Fruit fly (Drosophila melanogaster) whole organism, wandering third instar larva: ENCODE data around the gene CG5986.

Experiments
- Abd-B ChIP-seq: fragments of >200 bp; optimal IDR thresholded peaks from 2 replicates; lab custom pipeline; 2017; ENCODE audit warnings: missing biosample characterization, missing genetic modification characterization
- CG32264 ChIP-seq: fragments of 200-800 bp; sonication (Bioruptor generic); optimal IDR thresholded peaks from 2 replicates; lab custom pipeline; 2016; ENCODE audit warnings: missing biosample characterization, missing genetic modification characterization
- CG9705 ChIP-seq: fragments of 200-800 bp; sonication (Bioruptor generic); optimal IDR thresholded peaks from 2 replicates; lab custom pipeline; 2018; ENCODE audit warnings: missing biosample characterization, mild to moderate bottlenecking, missing genetic modification characterization
- CrebA ChIP-seq: fragments of 200-800 bp; sonication (Bioruptor generic); optimal IDR thresholded peaks from 2 replicates; lab custom pipeline; 2016; ENCODE audit warnings: missing biosample characterization, mild to moderate bottlenecking, missing genetic modification characterization, borderline replicate concordance
- Dfd ChIP-seq: fragments of >200 bp; optimal IDR thresholded peaks from 2 replicates; lab custom pipeline; 2017; ENCODE audit warnings: missing biosample characterization, missing genetic modification characterization
- Dif ChIP-seq: fragments of 200-275, 200-300 bp; sonication (Bioruptor generic); optimal IDR thresholded peaks from 2 replicates; lab custom pipeline; 2018; ENCODE audit warnings: missing biosample characterization, missing genetic modification characterization; ENCODE audit not compliant: partially characterized antibody
- GATAd ChIP-seq: sonication (Bioruptor generic); optimal IDR thresholded peaks from 2 replicates; lab custom pipeline; 2016; ENCODE audit warnings: missing biosample characterization, missing genetic modification characterization
- HLH106 ChIP-seq: fragments of 200-800 bp; optimal IDR thresholded peaks from 3 replicates; lab custom pipeline; 2019; ENCODE audit warnings: missing biosample characterization, mild to moderate bottlenecking, missing genetic modification characterization, moderate library complexity
- Hnf4 ChIP-seq: fragments of 200-800 bp; sonication (Bioruptor generic); optimal IDR thresholded peaks from 2 replicates; lab custom pipeline; 2016; ENCODE audit warnings: missing biosample characterization, mild to moderate bottlenecking, missing genetic modification characterization
- Hr78 ChIP-seq: fragments of >200 bp; optimal IDR thresholded peaks from 2 replicates; lab custom pipeline; 2017; ENCODE audit warnings: missing biosample characterization, missing genetic modification characterization
- Hr83 ChIP-seq: fragments of 200-300 bp; sonication (Bioruptor generic); optimal IDR thresholded peaks from 2 replicates; lab custom pipeline; 2016; ENCODE audit warnings: missing biosample characterization, mild to moderate bottlenecking, missing genetic modification characterization, moderate library complexity; ENCODE audit not compliant: poor library complexity, severe bottlenecking
- Jra ChIP-seq: sonication (Bioruptor generic); optimal IDR thresholded peaks from 2 replicates; lab custom pipeline; 2016; ENCODE audit warnings: missing biosample characterization, missing genetic modification characterization
- Mio ChIP-seq: sonication (Bioruptor generic); optimal IDR thresholded peaks from 2 replicates; lab custom pipeline; 2016; ENCODE audit warnings: missing biosample characterization, missing genetic modification characterization
- Myc ChIP-seq: fragments of >200 bp; optimal IDR thresholded peaks from 2 replicates; lab custom pipeline; 2017
- N ChIP-seq: fragments of >200 bp; optimal IDR thresholded peaks from 2 replicates; lab custom pipeline; 2018; ENCODE audit warnings: missing biosample characterization, missing external identifiers, missing genetic modification characterization
- OdsH ChIP-seq: fragments of 200-800 bp; sonication (Bioruptor generic); optimal IDR thresholded peaks from 2 replicates; lab custom pipeline; 2016; ENCODE audit warnings: missing biosample characterization, mild to moderate bottlenecking, missing genetic modification characterization
- Rel ChIP-seq, 2 experiments: fragments of 200-800 bp; sonication (Bioruptor generic) in 1 of 2; optimal IDR thresholded peaks; 2 replicates in 1 of 2; 3 replicates in 1 of 2; lab custom pipeline; 2016 to 2019; ENCODE audit warnings: mild to moderate bottlenecking in 2 of 2, missing biosample characterization in 2 of 2, missing genetic modification characterization in 2 of 2, moderate library complexity in 1 of 2
- Sp1 ChIP-seq: fragments of 200-800 bp; sonication (Bioruptor generic); optimal IDR thresholded peaks from 3 replicates; lab custom pipeline; 2019; ENCODE audit warnings: missing biosample characterization, mild to moderate bottlenecking, missing genetic modification characterization, moderate library complexity
- Vsx2 ChIP-seq: fragments of 200-300, 225-300 bp; sonication (Bioruptor generic); optimal IDR thresholded peaks from 2 replicates; lab custom pipeline; 2018; ENCODE audit warnings: missing biosample characterization, missing genetic modification characterization; ENCODE audit not compliant: partially characterized antibody
- br ChIP-seq: fragments of 200-800 bp; sonication (Bioruptor generic); optimal IDR thresholded peaks from 2 replicates; lab custom pipeline; 2016; ENCODE audit warnings: missing biosample characterization, missing genetic modification characterization
- brk ChIP-seq: fragments of 200-800 bp; sonication (Bioruptor generic); optimal IDR thresholded peaks from 2 replicates; lab custom pipeline; 2016; ENCODE audit warnings: missing biosample characterization, mild to moderate bottlenecking, missing genetic modification characterization
- dl ChIP-seq, 2 experiments: fragments of 175-275, 200-275 bp in 1 of 2; fragments of 200-275 bp in 1 of 2; sonication (Bioruptor generic); optimal IDR thresholded peaks; lab custom pipeline; 2018; ENCODE audit warnings: mild to moderate bottlenecking in 2 of 2, missing biosample characterization in 2 of 2, missing genetic modification characterization in 2 of 2, moderate library complexity in 2 of 2; ENCODE audit not compliant: partially characterized antibody in 2 of 2, insufficient read depth in 1 of 2
- dmrt93B ChIP-seq: fragments of 200-800 bp; sonication (Bioruptor generic); optimal IDR thresholded peaks from 2 replicates; lab custom pipeline; 2018; ENCODE audit warnings: missing biosample characterization, mild to moderate bottlenecking, missing genetic modification characterization
- dsf ChIP-seq: sonication (Bioruptor generic); optimal IDR thresholded peaks from 2 replicates; lab custom pipeline; 2016; ENCODE audit warnings: missing biosample characterization, missing genetic modification characterization, borderline replicate concordance
- ey ChIP-seq: fragments of 200-800 bp; sonication (Bioruptor generic); optimal IDR thresholded peaks from 2 replicates; lab custom pipeline; 2016; ENCODE audit warnings: missing biosample characterization, missing genetic modification characterization
- foxo ChIP-seq, 2 experiments: fragments of 200-800 bp; sonication (Bioruptor generic); optimal IDR thresholded peaks; 2 replicates in 1 of 2; 3 replicates in 1 of 2; lab custom pipeline; 2016 to 2017; ENCODE audit warnings: missing biosample characterization in 2 of 2, missing genetic modification characterization in 2 of 2
- fru ChIP-seq: fragments of 200-800 bp; sonication (Bioruptor generic); optimal IDR thresholded peaks from 3 replicates; lab custom pipeline; 2016; ENCODE audit warnings: missing biosample characterization, mild to moderate bottlenecking, missing genetic modification characterization
- h ChIP-seq: fragments of 200-800 bp; sonication (Bioruptor generic); optimal IDR thresholded peaks from 3 replicates; lab custom pipeline; 2016; ENCODE audit warnings: missing biosample characterization, mild to moderate bottlenecking, missing genetic modification characterization
- jim ChIP-seq: fragments of 175-275, 200-325 bp; sonication (Bioruptor generic); optimal IDR thresholded peaks from 2 replicates; lab custom pipeline; 2016; ENCODE audit warnings: missing biosample characterization, mild to moderate bottlenecking, missing genetic modification characterization
- lola ChIP-seq: fragments of >200 bp; optimal IDR thresholded peaks from 2 replicates; lab custom pipeline; 2017; ENCODE audit warnings: missing biosample characterization, missing genetic modification characterization
- pan ChIP-seq: fragments of >200 bp; optimal IDR thresholded peaks from 2 replicates; lab custom pipeline; 2017
- psq ChIP-seq: fragments of 200-800 bp; sonication (Bioruptor generic); optimal IDR thresholded peaks from 3 replicates; lab custom pipeline; 2017; ENCODE audit warnings: missing biosample characterization, mild to moderate bottlenecking, missing genetic modification characterization, moderate library complexity
- rgr ChIP-seq: fragments of 200-800 bp; sonication (Bioruptor generic); optimal IDR thresholded peaks from 3 replicates; lab custom pipeline; 2016; ENCODE audit warnings: missing biosample characterization, mild to moderate bottlenecking, missing genetic modification characterization
- sage ChIP-seq: fragments of 200-800 bp; sonication (Bioruptor generic); optimal IDR thresholded peaks from 2 replicates; lab custom pipeline; 2016; ENCODE audit warnings: missing biosample characterization, mild to moderate bottlenecking, missing genetic modification characterization
- sv ChIP-seq: fragments of 200-800 bp; sonication (Bioruptor generic); optimal IDR thresholded peaks from 3 replicates; lab custom pipeline; 2016; ENCODE audit warnings: missing biosample characterization, missing genetic modification characterization
- tai ChIP-seq: sonication (Bioruptor generic); optimal IDR thresholded peaks from 2 replicates; lab custom pipeline; 2016; ENCODE audit warnings: missing biosample characterization, missing genetic modification characterization
- usp ChIP-seq: fragments of >200 bp; optimal IDR thresholded peaks from 2 replicates; lab custom pipeline; 2017; ENCODE audit warnings: missing biosample characterization, missing genetic modification characterization
- woc ChIP-seq: sonication (Bioruptor generic); optimal IDR thresholded peaks from 2 replicates; lab custom pipeline; 2016; ENCODE audit warnings: missing biosample characterization, mild to moderate bottlenecking, missing genetic modification characterization

Gene CG5986

dm6 chr3R:24007775-24008506 lies 39.6 kb upstream of the CG5986 start:
- no peak for TF ChIP-seq Mio (GFP tag; lab: Kevin White, UChicago)
- TF ChIP-seq foxo (GFP tag; optimal IDR thresholded peaks at IDR 0.05; lab: Kevin White, UChicago) = peak in 1 of 2 experiments; percentile 35

dm6 chr3R:24008887-24009286 lies 38.7 kb upstream of the CG5986 start:
- TF ChIP-seq brk (GFP tag; lab: Kevin White, UChicago) (no peak), Abd-B (no peak), CrebA (GFP tag; lab: Kevin White, UChicago) (no peak), OdsH (GFP tag; lab: Kevin White, UChicago) (no peak), Vsx2 (GFP tag; lab: Kevin White, UChicago) (no peak), CG32264 (no peak), woc (GFP tag; lab: Kevin White, UChicago) (no peak), jim (GFP tag; lab: Kevin White, UChicago) (no peak), fru (GFP tag; lab: Kevin White, UChicago) (no peak), br (GFP tag; lab: Kevin White, UChicago) (no peak), usp (GFP tag; lab: Kevin White, UChicago) (no peak), Hnf4 (GFP tag; lab: Kevin White, UChicago) (no peak), Dif (GFP tag; lab: Kevin White, UChicago) (no peak), dmrt93B (GFP tag; lab: Kevin White, UChicago) (no peak), Dfd (GFP tag; lab: Kevin White, UChicago) (no peak), lola (GFP tag; lab: Kevin White, UChicago) (no peak), dl (GFP tag; optimal IDR thresholded peaks at IDR 0.05; lab: Kevin White, UChicago; ENCODE audit: insufficient read depth in 1 of 2, partially characterized antibody in 2 of 2) (no peak), Myc (no peak), ey (GFP tag; lab: Kevin White, UChicago) (no peak), dsf (GFP tag; lab: Kevin White, UChicago) (no peak)

- TF ChIP-seq Jra (GFP tag; lab: Kevin White, UChicago) = no peak
- TF ChIP-seq OdsH (GFP tag; lab: Kevin White, UChicago) = peak; percentile 27
- no peak for TF ChIP-seq Mio (GFP tag; lab: Kevin White, UChicago)
- no peak for TF ChIP-seq sv (GFP tag; lab: Kevin White, UChicago)
- TF ChIP-seq Myc = no peak
- peak; percentile 5 for TF ChIP-seq br (GFP tag; lab: Kevin White, UChicago)
- TF ChIP-seq h (GFP tag; lab: Kevin White, UChicago) = peak; percentile 49
- peak; percentile 16 for TF ChIP-seq Sp1 (GFP tag; lab: Kevin White, UChicago)
- TF ChIP-seq Abd-B = no peak
- TF ChIP-seq dl (GFP tag; optimal IDR thresholded peaks at IDR 0.05; lab: Kevin White, UChicago; ENCODE audit: insufficient read depth in 1 of 2, partially characterized antibody in 2 of 2) = no peak
- no peak for TF ChIP-seq Dfd (GFP tag; lab: Kevin White, UChicago)
- TF ChIP-seq CrebA (GFP tag; lab: Kevin White, UChicago) = no peak
- no peak for TF ChIP-seq CG9705
- TF ChIP-seq lola (GFP tag; lab: Kevin White, UChicago) = no peak
- TF ChIP-seq usp (GFP tag; lab: Kevin White, UChicago) = no peak
- TF ChIP-seq dmrt93B (GFP tag; lab: Kevin White, UChicago) = no peak
- no peak for TF ChIP-seq Dif (GFP tag; lab: Kevin White, UChicago)
- no peak for TF ChIP-seq GATAd (GFP tag; lab: Kevin White, UChicago)
- peak; percentile 33 for TF ChIP-seq HLH106 (tag; lab: Kevin White, UChicago)
- TF ChIP-seq foxo (GFP tag; optimal IDR thresholded peaks at IDR 0.05; lab: Kevin White, UChicago) = peak in 1 of 2 experiments; percentile 37
- no peak for TF ChIP-seq jim (GFP tag; lab: Kevin White, UChicago)
- TF ChIP-seq woc (GFP tag; lab: Kevin White, UChicago) = no peak
- no peak for TF ChIP-seq CG32264
- no peak for TF ChIP-seq Vsx2 (GFP tag; lab: Kevin White, UChicago)
- no peak for TF ChIP-seq Hr83 (GFP tag; lab: Kevin White, UChicago)
- peak; percentile 32 for TF ChIP-seq rgr (GFP tag; lab: Kevin White, UChicago)
- no peak for TF ChIP-seq Hnf4 (GFP tag; lab: Kevin White, UChicago)
- TF ChIP-seq pan (lab: Kevin White, UChicago) = no peak
- TF ChIP-seq fru (GFP tag; lab: Kevin White, UChicago) = peak; percentile 21
- TF ChIP-seq tai (GFP tag; lab: Kevin White, UChicago) = no peak
- TF ChIP-seq dsf (GFP tag; lab: Kevin White, UChicago) = no peak
- TF ChIP-seq psq (GFP tag; lab: Kevin White, UChicago) = peak; percentile 2
- no peak for TF ChIP-seq brk (GFP tag; lab: Kevin White, UChicago)
- no peak for TF ChIP-seq sage (GFP tag; lab: Kevin White, UChicago)
- no peak for TF ChIP-seq Rel (GFP tag; optimal IDR thresholded peaks at IDR 0.05; lab: Kevin White, UChicago)
- no peak for TF ChIP-seq Rel (tag; optimal IDR thresholded peaks at IDR 0.05; lab: Kevin White, UChicago)
- no peak for TF ChIP-seq N
- no peak for TF ChIP-seq ey (GFP tag; lab: Kevin White, UChicago)
- no peak for TF ChIP-seq Hr78 (GFP tag; lab: Kevin White, UChicago)
Measured at dm6 chr3R:24010637-24011214, 36.9 kb upstream of the CG5986 start.
